Worm (Caenorhabditis elegans) whole organism, midembryonic: Measurements from ENCODE around the gene C18A11.4.

Experiments used
- T22C8.4 ChIP-seq: fragments of 200-800 bp; sonication (Bioruptor generic); IDR thresholded peaks from 2 replicates; pipeline ENCODE4 v1.3.6; 2022; ENCODE audit warnings: missing genetic modification characterization, missing compliant biosample characterization
- cog-1 ChIP-seq: sonication (generic microtip); optimal IDR thresholded peaks from 2 replicates; lab custom pipeline; 2016; ENCODE audit warnings: missing genetic modification characterization, missing compliant biosample characterization
- flt-1 ChIP-seq: fragments of 200-800 bp; sonication (Bioruptor generic); IDR thresholded peaks from 2 replicates; pipeline ENCODE4 v1.3.6; 2022; ENCODE audit warnings: missing genetic modification characterization, missing compliant biosample characterization
- klf-2 ChIP-seq: fragments of 200-800 bp; sonication (Bioruptor generic); conservative IDR thresholded peaks from 2 replicates; pipeline ENCODE4 v1.3.6; 2022; ENCODE audit warnings: missing genetic modification reagents, missing genetic modification characterization, missing compliant biosample characterization
- med-1 ChIP-seq: sonication (generic microtip); optimal IDR thresholded peaks from 2 replicates; lab custom pipeline; 2017; ENCODE audit warnings: missing genetic modification characterization, mild to moderate bottlenecking, missing compliant biosample characterization, antibody characterized with exemption, missing genetic modification reagents; ENCODE audit not compliant: insufficient read depth
- ref-1 ChIP-seq: fragments of 200-800 bp; sonication (Bioruptor generic); conservative IDR thresholded peaks from 2 replicates; pipeline ENCODE4 v1.3.6; 2022; ENCODE audit warnings: missing genetic modification reagents, missing genetic modification characterization, missing compliant biosample characterization
- tab-1 ChIP-seq: fragments of 200-800 bp; sonication (Bioruptor generic); IDR thresholded peaks from 2 replicates; pipeline ENCODE4 v1.3.6; 2022; ENCODE audit warnings: missing genetic modification characterization, missing compliant biosample characterization
- ztf-23 ChIP-seq: fragments of 200-800 bp; sonication (Bioruptor generic); IDR thresholded peaks from 2 replicates; pipeline ENCODE4 v1.3.6; 2022; ENCODE audit warnings: missing genetic modification reagents, missing genetic modification characterization, missing compliant biosample characterization
- ztf-29 ChIP-seq: fragments of 200-800 bp; sonication (Bioruptor generic); IDR thresholded peaks from 2 replicates; pipeline ENCODE4 v1.3.6; 2022; ENCODE audit warnings: missing genetic modification reagents, missing genetic modification characterization, missing compliant biosample characterization

DNA sequence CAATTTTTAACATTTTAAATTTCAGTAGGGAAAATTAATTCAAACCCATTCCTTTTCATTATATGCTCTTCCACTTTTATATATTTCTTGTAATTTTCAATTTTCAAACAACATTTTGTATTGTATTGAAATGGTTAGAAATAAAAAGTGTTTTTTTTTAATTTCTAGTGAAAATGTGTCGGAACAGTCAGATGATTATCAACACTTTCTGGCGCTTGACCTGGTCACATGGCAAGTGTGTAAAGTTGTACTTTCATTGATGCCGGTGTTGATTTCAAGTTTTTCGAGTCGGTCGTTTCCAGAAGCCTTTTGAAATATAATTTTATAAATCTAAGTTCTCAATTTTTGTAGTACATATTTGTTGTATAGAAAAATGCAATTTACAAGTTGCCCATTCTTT lies 18.6 kb upstream of the C18A11.4 start:
- TF ChIP-seq tab-1 (GFP tag; lab: Robert Waterston, UW): no peak
- no peak for TF ChIP-seq flt-1
- no peak for TF ChIP-seq cog-1 (tag; lab: Kevin White, UChicago)
- no peak for TF ChIP-seq med-1
- TF ChIP-seq klf-2 (GFP tag; lab: Robert Waterston, UW): no peak
- TF ChIP-seq ztf-29: no peak
- TF ChIP-seq ref-1 (GFP tag; lab: Robert Waterston, UW): no peak
- TF ChIP-seq ztf-23 (GFP tag; lab: Robert Waterston, UW): no peak
- TF ChIP-seq T22C8.4: no peak
